Fruit fly (Drosophila melanogaster) whole organism, embryonic: ENCODE measurements around the gene Stat92E.

Experiments used
- CG12104 ChIP-seq: fragments of 200-800 bp; sonication (Bioruptor generic); optimal IDR thresholded peaks from 3 replicates; lab custom pipeline; 2016; ENCODE audit warnings: missing biosample characterization, missing genetic modification characterization
- CG12236 ChIP-seq: fragments of 200-800 bp; sonication (Bioruptor generic); optimal IDR thresholded peaks from 2 replicates; lab custom pipeline; 2016; ENCODE audit warnings: missing biosample characterization, missing genetic modification characterization
- CG13123 ChIP-seq: fragments of 200-800 bp; sonication (Bioruptor generic); optimal IDR thresholded peaks from 2 replicates; lab custom pipeline; 2016; ENCODE audit warnings: missing biosample characterization, missing genetic modification characterization
- CG14667 ChIP-seq: fragments of 200-800 bp; sonication (Bioruptor generic); IDR thresholded peaks from 2 replicates; pipeline ENCODE4 v1.3.6; 2022; ENCODE audit warnings: missing biosample characterization, missing genetic modification characterization
- CG15696 ChIP-seq: fragments of 200-800 bp; sonication (Bioruptor generic); optimal IDR thresholded peaks from 2 replicates; lab custom pipeline; 2019; ENCODE audit warnings: missing biosample characterization, mild to moderate bottlenecking, missing genetic modification characterization, moderate library complexity
- CG16863 ChIP-seq: fragments of 200-800 bp; sonication (Bioruptor generic); optimal IDR thresholded peaks from 3 replicates; lab custom pipeline; 2016; ENCODE audit warnings: missing biosample characterization, missing genetic modification characterization
- CG3163 ChIP-seq: fragments of 200-800 bp; sonication (Bioruptor generic); optimal IDR thresholded peaks from 3 replicates; lab custom pipeline; 2016; ENCODE audit warnings: missing biosample characterization, missing genetic modification characterization
- CG4282 ChIP-seq: fragments of 200-800 bp; sonication (Bioruptor generic); optimal IDR thresholded peaks from 2 replicates; lab custom pipeline; 2016; ENCODE audit warnings: missing biosample characterization, missing genetic modification characterization
- CG8478 ChIP-seq: fragments of >200 bp; optimal IDR thresholded peaks from 2 replicates; lab custom pipeline; 2018
- Six4 ChIP-seq: fragments of 200-800 bp; sonication (Bioruptor generic); optimal IDR thresholded peaks from 2 replicates; lab custom pipeline; 2016; ENCODE audit warnings: missing biosample characterization, missing genetic modification characterization
- br ChIP-seq: fragments of >200 bp; optimal IDR thresholded peaks from 2 replicates; lab custom pipeline; 2017
- dimm ChIP-seq: fragments of 200-800 bp; sonication (Bioruptor generic); IDR thresholded peaks from 2 replicates; pipeline ENCODE4 v1.3.6; 2022; ENCODE audit warnings: missing biosample characterization, missing genetic modification characterization
- tx ChIP-seq: fragments of 200-800 bp; sonication (Bioruptor generic); optimal IDR thresholded peaks from 2 replicates; lab custom pipeline; 2016; ENCODE audit warnings: missing biosample characterization, missing genetic modification characterization

DNA sequence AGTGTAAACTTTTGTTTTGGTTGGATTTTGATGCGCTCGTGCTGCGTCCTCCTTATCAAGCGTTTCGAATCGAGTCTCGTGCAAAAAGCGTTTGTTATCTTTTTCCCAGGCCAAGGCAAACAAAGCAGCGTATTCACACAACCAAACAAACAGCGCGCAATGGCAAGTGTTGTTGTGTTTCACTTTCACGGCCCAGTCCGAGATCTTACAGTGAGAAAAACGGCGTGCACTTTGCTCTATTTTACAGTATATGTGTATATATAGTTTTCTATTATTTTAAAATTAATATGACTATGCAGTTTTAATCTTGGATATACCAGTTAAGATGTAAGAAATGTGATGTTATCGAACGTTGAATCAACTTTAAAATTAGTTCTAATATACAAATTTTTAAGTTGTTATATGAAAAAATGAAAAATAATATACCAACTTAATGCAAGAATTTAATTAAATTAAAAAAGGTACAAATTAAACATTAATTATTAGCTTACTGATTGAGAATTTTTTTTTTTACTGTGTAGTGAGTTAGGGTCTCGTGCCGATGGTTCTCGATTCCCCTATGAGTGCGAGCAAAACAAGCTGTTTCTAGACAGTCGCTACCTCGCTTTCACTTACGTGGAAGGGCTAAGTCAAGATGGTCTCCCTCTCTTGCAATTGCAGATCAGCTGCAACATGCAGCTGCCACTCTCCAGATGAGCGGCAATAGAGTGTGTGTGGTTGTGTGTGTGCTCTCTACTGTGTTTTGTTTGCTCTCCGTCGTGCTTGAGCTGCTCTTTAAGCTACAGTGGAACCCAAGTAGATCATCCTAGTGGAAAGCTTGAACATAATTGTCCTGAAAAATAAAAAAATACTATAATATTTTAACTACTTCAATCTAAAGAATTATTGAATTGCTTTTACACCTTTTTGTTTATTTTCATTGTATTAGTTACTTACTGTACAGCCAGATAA is 42.4 kb upstream of the Stat92E start:
- TF ChIP-seq CG12236 (GFP tag; lab: Kevin White, UChicago) (no peak), CG3163 (no peak), dimm (no peak), CG12104 (GFP tag; lab: Kevin White, UChicago) (peak; percentile 82), CG15696 (tag; lab: Kevin White, UChicago) (peak; percentile 96), tx (GFP tag; lab: Kevin White, UChicago) (no peak), CG16863 (GFP tag; lab: Kevin White, UChicago) (no peak), br (lab: Kevin White, UChicago) (no peak), CG8478 (lab: Kevin White, UChicago) (no peak), Six4 (GFP tag; lab: Kevin White, UChicago) (peak; percentile 91), CG13123 (GFP tag; lab: Kevin White, UChicago) (peak; percentile 55), CG4282 (GFP tag; lab: Kevin White, UChicago) (no peak), CG14667 (GFP tag; lab: Robert Waterston, UW) (peak; percentile 79)
